Worm (Caenorhabditis elegans) whole organism, late embryonic: Measurements from ENCODE around the gene fahd-1.

Experiments used
- C08G9.2 ChIP-seq: sonication (generic microtip); optimal IDR thresholded peaks from 2 replicates; lab custom pipeline; 2016; ENCODE audit warnings: mild to moderate bottlenecking, missing genetic modification characterization, moderate library complexity, missing compliant biosample characterization
- C38D4.7 ChIP-seq: fragments of 200-800 bp; sonication (Bioruptor generic); optimal IDR thresholded peaks from 2 replicates; lab custom pipeline; 2018; ENCODE audit warnings: mild to moderate bottlenecking, missing genetic modification characterization, moderate library complexity, missing compliant biosample characterization
- F13H6.1 ChIP-seq: sonication (generic microtip); optimal IDR thresholded peaks from 2 replicates; lab custom pipeline; 2016; ENCODE audit warnings: missing genetic modification characterization, missing compliant biosample characterization
- K09A11.1 ChIP-seq: sonication (generic microtip); optimal IDR thresholded peaks from 2 replicates; lab custom pipeline; 2017; ENCODE audit warnings: antibody characterized with exemption, mild to moderate bottlenecking, missing genetic modification characterization, missing compliant biosample characterization; ENCODE audit not compliant: insufficient read depth
- T23F11.4 ChIP-seq: fragments of 200-800 bp; sonication (Bioruptor generic); optimal IDR thresholded peaks from 2 replicates; lab custom pipeline; 2018; ENCODE audit warnings: mild to moderate bottlenecking, missing genetic modification characterization, missing compliant biosample characterization
- Y22D7AL.16 ChIP-seq: sonication (generic microtip); optimal IDR thresholded peaks from 2 replicates; lab custom pipeline; 2016; ENCODE audit warnings: missing genetic modification characterization, missing compliant biosample characterization
- ahr-1 ChIP-seq: sonication (generic microtip); optimal IDR thresholded peaks from 2 replicates; lab custom pipeline; 2016; ENCODE audit warnings: missing genetic modification characterization, missing compliant biosample characterization
- ama-1 ChIP-seq: fragments of 150-350 bp; optimal IDR thresholded peaks from 2 replicates; lab custom pipeline; 2014
- ceh-14 ChIP-seq: sonication (generic microtip); optimal IDR thresholded peaks from 2 replicates; lab custom pipeline; 2016; ENCODE audit warnings: missing genotype, missing genetic modification characterization, missing compliant biosample characterization
- ceh-18 ChIP-seq: sonication (generic microtip); optimal IDR thresholded peaks from 2 replicates; lab custom pipeline; 2016; ENCODE audit warnings: missing genetic modification characterization, missing compliant biosample characterization
- ceh-19 ChIP-seq: fragments of 200-800 bp; sonication (Bioruptor generic); optimal IDR thresholded peaks from 2 replicates; lab custom pipeline; 2018; ENCODE audit warnings: mild to moderate bottlenecking, missing genetic modification characterization, missing compliant biosample characterization
- ceh-2 ChIP-seq: sonication (generic microtip); optimal IDR thresholded peaks from 2 replicates; lab custom pipeline; 2016; ENCODE audit warnings: missing genotype, missing genetic modification characterization, missing compliant biosample characterization
- ceh-24 ChIP-seq: sonication (generic microtip); optimal IDR thresholded peaks from 2 replicates; lab custom pipeline; 2016; ENCODE audit warnings: mild to moderate bottlenecking, missing genetic modification characterization, missing compliant biosample characterization
- ceh-30 ChIP-seq: fragments of 150-350 bp; optimal IDR thresholded peaks from 2 replicates; lab custom pipeline; 2014; ENCODE audit warnings: missing biosample characterization, missing genetic modification characterization
- ceh-31 ChIP-seq: sonication (generic microtip); optimal IDR thresholded peaks from 2 replicates; lab custom pipeline; 2016; ENCODE audit warnings: missing genetic modification characterization, missing compliant biosample characterization
- ceh-34 ChIP-seq: sonication (generic microtip); optimal IDR thresholded peaks from 2 replicates; lab custom pipeline; 2016; ENCODE audit warnings: mild to moderate bottlenecking, missing genetic modification characterization, missing compliant biosample characterization
- dve-1 ChIP-seq: sonication (generic microtip); optimal IDR thresholded peaks from 2 replicates; lab custom pipeline; 2017; ENCODE audit warnings: antibody characterized with exemption, mild to moderate bottlenecking, missing genetic modification characterization, missing compliant biosample characterization
- elt-2 ChIP-seq: sonication (generic microtip); optimal IDR thresholded peaks from 2 replicates; lab custom pipeline; 2016; ENCODE audit warnings: missing genetic modification reagents, missing genetic modification characterization, missing compliant biosample characterization
- ets-4 ChIP-seq: sonication (generic microtip); optimal IDR thresholded peaks from 2 replicates; lab custom pipeline; 2016; ENCODE audit warnings: missing genetic modification characterization, missing compliant biosample characterization
- fkh-6 ChIP-seq: sonication (generic microtip); optimal IDR thresholded peaks from 2 replicates; lab custom pipeline; 2016; ENCODE audit warnings: missing genetic modification characterization, missing compliant biosample characterization
- hlh-13 ChIP-seq: fragments of 200-800 bp; sonication (Bioruptor generic); optimal IDR thresholded peaks from 2 replicates; lab custom pipeline; 2018; ENCODE audit warnings: mild to moderate bottlenecking, missing genetic modification characterization, missing compliant biosample characterization
- hlh-15 ChIP-seq: sonication (generic microtip); optimal IDR thresholded peaks from 2 replicates; lab custom pipeline; 2016; ENCODE audit warnings: missing genetic modification characterization, missing compliant biosample characterization
- hlh-30 ChIP-seq: sonication (generic microtip); optimal IDR thresholded peaks from 2 replicates; lab custom pipeline; 2017; ENCODE audit warnings: antibody characterized with exemption, missing genetic modification characterization, missing compliant biosample characterization; ENCODE audit not compliant: insufficient read depth
- madf-2 ChIP-seq: sonication (generic microtip); optimal IDR thresholded peaks from 2 replicates; lab custom pipeline; 2017; ENCODE audit warnings: missing genetic modification characterization, missing compliant biosample characterization
- mec-3 ChIP-seq: sonication (generic microtip); optimal IDR thresholded peaks from 2 replicates; lab custom pipeline; 2016; ENCODE audit warnings: borderline replicate concordance, missing genetic modification characterization, missing compliant biosample characterization
- nfya-1 ChIP-seq: sonication (generic microtip); optimal IDR thresholded peaks from 2 replicates; lab custom pipeline; 2017; ENCODE audit warnings: missing genetic modification characterization, mild to moderate bottlenecking, missing compliant biosample characterization, antibody characterized with exemption, moderate library complexity
- nhr-11 ChIP-seq: fragments of 150-350 bp; optimal IDR thresholded peaks from 2 replicates; lab custom pipeline; 2014; ENCODE audit warnings: missing biosample characterization, missing genetic modification characterization
- nhr-232 ChIP-seq: sonication (generic microtip); optimal IDR thresholded peaks from 2 replicates; lab custom pipeline; 2016; ENCODE audit warnings: missing genetic modification characterization, missing compliant biosample characterization
- pha-2 ChIP-seq: sonication (generic microtip); optimal IDR thresholded peaks from 2 replicates; lab custom pipeline; 2017; ENCODE audit warnings: mild to moderate bottlenecking, missing genetic modification characterization, missing compliant biosample characterization
- pha-4 ChIP-seq: fragments of 150-350 bp; optimal IDR thresholded peaks from 2 replicates; lab custom pipeline; 2018; ENCODE audit warnings: missing biosample characterization, missing genetic modification reagents, missing genetic modification characterization
- ref-2 ChIP-seq: sonication (generic microtip); optimal IDR thresholded peaks from 2 replicates; lab custom pipeline; 2016; ENCODE audit warnings: missing genetic modification characterization, missing compliant biosample characterization
- rnt-1 ChIP-seq: sonication (generic microtip); optimal IDR thresholded peaks from 2 replicates; lab custom pipeline; 2016; ENCODE audit warnings: missing genetic modification characterization, missing compliant biosample characterization
- syd-9 ChIP-seq: sonication (generic microtip); optimal IDR thresholded peaks from 2 replicates; lab custom pipeline; 2016; ENCODE audit warnings: mild to moderate bottlenecking, missing genetic modification characterization, moderate library complexity, missing compliant biosample characterization
- tbx-2 ChIP-seq: sonication (generic microtip); optimal IDR thresholded peaks from 2 replicates; lab custom pipeline; 2016; ENCODE audit warnings: missing genetic modification characterization, missing compliant biosample characterization
- unc-3 ChIP-seq, 2 experiments: fragments of 200-800 bp in 1 of 2; sonication (Bioruptor generic) in 1 of 2; sonication (generic microtip) in 1 of 2; conservative IDR thresholded peaks in 1 of 2; optimal IDR thresholded peaks in 1 of 2; 2 replicates each; pipeline versions ENCODE4 v1.3.6 to Lab custom; 2016 to 2022; ENCODE audit warnings: missing compliant biosample characterization in 2 of 2, missing genetic modification characterization in 2 of 2, missing genetic modification reagents in 1 of 2
- unc-42 ChIP-seq: sonication (generic microtip); optimal IDR thresholded peaks from 2 replicates; lab custom pipeline; 2016; ENCODE audit warnings: missing genotype, missing genetic modification characterization, missing compliant biosample characterization
- unc-55 ChIP-seq: sonication (generic microtip); optimal IDR thresholded peaks from 2 replicates; lab custom pipeline; 2017; ENCODE audit warnings: missing biosample characterization, missing genetic modification reagents, missing genetic modification characterization
- unc-86 ChIP-seq: sonication (generic microtip); optimal IDR thresholded peaks from 2 replicates; lab custom pipeline; 2016; ENCODE audit warnings: missing genetic modification characterization, missing compliant biosample characterization
- ztf-16 ChIP-seq: sonication (generic microtip); optimal IDR thresholded peaks from 2 replicates; lab custom pipeline; 2017; ENCODE audit warnings: missing genetic modification characterization, missing compliant biosample characterization

Gene fahd-1

DNA sequence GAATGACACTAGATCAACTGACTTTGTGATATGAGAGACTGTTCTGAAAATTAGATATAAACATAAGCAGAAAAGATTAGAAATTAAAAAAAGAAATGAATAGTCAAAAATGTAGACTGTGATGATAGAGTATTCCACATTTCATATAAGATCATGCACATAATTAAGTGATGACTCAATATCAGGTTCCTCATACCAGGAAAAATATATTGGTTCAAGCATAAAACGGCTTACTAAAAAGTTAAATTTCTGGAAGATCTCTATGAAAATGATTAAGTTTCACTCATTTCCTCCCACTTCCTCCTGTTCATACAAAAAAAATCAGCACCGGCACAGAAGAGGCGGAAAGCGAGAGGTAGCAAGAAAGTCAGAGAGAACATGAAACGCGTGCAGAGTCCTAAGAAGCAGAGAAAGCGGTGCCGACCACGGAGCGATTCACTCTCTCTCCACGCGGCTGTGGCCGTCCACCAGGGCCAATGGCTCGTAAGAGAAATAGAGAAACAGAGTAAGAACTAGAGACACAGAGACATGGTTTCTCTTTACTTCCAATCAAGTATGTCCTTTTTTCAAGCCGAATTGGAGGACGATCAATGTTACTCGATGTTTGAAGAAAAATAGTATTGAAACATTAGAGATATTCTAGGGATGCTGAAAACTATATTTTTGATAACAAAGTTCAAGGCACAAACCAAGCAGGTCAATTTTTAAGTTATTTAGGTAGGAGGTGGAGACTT is at the start of gene fahd-1, which contains the start of gene ZK688.5:
TSS of gene fahd-1 (plus strand) at position 684 of the 734 bp plus-strand sequence.
TSS of gene ZK688.5 (minus strand) at position 51 of the 734 bp plus-strand sequence.
- TF ChIP-seq pha-2 (no peak), T23F11.4 (GFP tag; lab: Kevin White, UChicago) (no peak), ama-1 (lab: Kevin White, UChicago) (no peak), ztf-16 (tag; lab: Kevin White, UChicago) (no peak), ceh-19 (GFP tag; lab: Kevin White, UChicago) (no peak), ceh-31 (tag; lab: Kevin White, UChicago) (peak; percentile 78), tbx-2 (tag; lab: Kevin White, UChicago) (peak; percentile 63), syd-9 (tag; lab: Kevin White, UChicago) (peak; percentile 16), ceh-18 (tag; lab: Kevin White, UChicago) (peak; percentile 79), hlh-15 (no peak), unc-55 (peak; percentile 66), rnt-1 (tag; lab: Kevin White, UChicago) (peak; percentile 61), C38D4.7 (GFP tag; lab: Kevin White, UChicago) (no peak), nhr-232 (tag; lab: Kevin White, UChicago) (no peak), F13H6.1 (tag; lab: Kevin White, UChicago) (peak; percentile 19), elt-2 (peak; percentile 65), Y22D7AL.16 (tag; lab: Kevin White, UChicago) (no peak), ref-2 (tag; lab: Kevin White, UChicago) (peak; percentile 57), ceh-30 (tag; lab: Kevin White, UChicago) (no peak), ceh-34 (tag; lab: Kevin White, UChicago) (peak; percentile 80), ceh-2 (tag; lab: Kevin White, UChicago) (peak; percentile 31), dve-1 (tag; lab: Kevin White, UChicago) (no peak), ceh-14 (tag; lab: Kevin White, UChicago) (peak; percentile 36), ets-4 (tag; lab: Kevin White, UChicago) (peak; percentile 21), hlh-30 (peak; percentile 61), madf-2 (tag; lab: Kevin White, UChicago) (no peak), K09A11.1 (no peak), C08G9.2 (no peak), nfya-1 (peak; percentile 91)

DNA sequence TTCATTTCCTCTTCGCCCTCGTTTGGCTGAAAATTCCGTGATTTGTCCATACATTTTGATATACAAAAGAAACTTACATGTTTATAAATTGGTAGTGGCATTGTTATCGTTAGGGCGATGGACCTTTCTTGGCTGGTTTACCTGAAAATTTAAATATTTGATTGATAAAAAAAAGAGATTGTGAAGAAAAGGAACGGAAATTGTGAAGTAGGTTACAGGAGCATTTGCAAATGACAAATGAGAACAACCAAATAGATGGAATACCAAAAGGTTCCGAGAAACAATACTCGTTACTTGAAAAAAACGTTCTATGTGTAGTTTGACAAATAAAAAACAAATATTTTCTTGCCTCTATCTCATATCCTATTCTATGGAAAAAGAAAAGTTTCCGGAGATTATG is 48.5 kb upstream of the fahd-1 start, which contains the start of gene ZK652.8:
TSS of gene ZK652.8 (minus strand) at position 101 of the 400 bp plus-strand sequence.
- TF ChIP-seq nhr-11 (tag; lab: Kevin White, UChicago), result no peak
- TF ChIP-seq unc-86, result no peak
- TF ChIP-seq C08G9.2, result no peak
- no peak for TF ChIP-seq ahr-1 (tag; lab: Kevin White, UChicago)
- TF ChIP-seq ceh-31 (tag; lab: Kevin White, UChicago), result no peak
- no peak for TF ChIP-seq unc-3 (GFP tag; conservative IDR thresholded peaks at IDR 0.05; lab: Robert Waterston, UW)
- TF ChIP-seq unc-3 (tag; optimal IDR thresholded peaks at IDR 0.05; lab: Kevin White, UChicago), result no peak
- no peak for TF ChIP-seq rnt-1 (tag; lab: Kevin White, UChicago)
- no peak for TF ChIP-seq hlh-13 (GFP tag; lab: Kevin White, UChicago)
- no peak for TF ChIP-seq nhr-232 (tag; lab: Kevin White, UChicago)
- TF ChIP-seq tbx-2 (tag; lab: Kevin White, UChicago), result no peak
- TF ChIP-seq fkh-6 (tag; lab: Kevin White, UChicago), result no peak
- TF ChIP-seq pha-4 (tag; lab: Kevin White, UChicago), result no peak
- no peak for TF ChIP-seq unc-42 (tag; lab: Kevin White, UChicago)
- TF ChIP-seq mec-3 (tag; lab: Kevin White, UChicago), result no peak
- TF ChIP-seq ceh-18 (tag; lab: Kevin White, UChicago), result no peak
- no peak for TF ChIP-seq ceh-24 (tag; lab: Kevin White, UChicago)
